Fruit fly (Drosophila melanogaster): ENCODE measurements around the gene Usp8.

Usp8 gene

DNA sequence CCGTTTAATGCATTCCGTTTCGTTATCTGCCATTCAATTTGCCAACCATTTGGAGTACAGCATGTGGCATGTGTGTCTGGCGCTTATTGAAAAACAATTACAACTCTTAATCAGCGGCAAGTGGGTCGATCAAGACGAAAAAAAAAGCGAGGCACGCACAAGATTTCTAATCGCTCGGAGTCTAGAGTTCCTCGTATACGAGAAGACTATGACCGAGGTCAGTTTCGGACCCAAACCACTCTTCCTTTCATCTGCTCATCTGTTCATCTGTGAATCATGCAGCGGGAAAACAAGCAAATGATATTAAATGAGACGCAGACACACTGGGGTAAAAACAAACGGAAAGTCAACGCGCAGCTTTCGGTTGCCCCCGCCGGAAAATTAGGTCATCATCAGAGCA is 42.6 kb upstream of the Usp8 start:
- TF ChIP-seq N (GFP tag; optimal IDR thresholded peaks at IDR 0.05) (no peak), Vsx2 (GFP tag; optimal IDR thresholded peaks at IDR 0.05; ENCODE audit: partially characterized antibody) (no peak), Abd-B (GFP tag; optimal IDR thresholded peaks at IDR 0.05) (no peak), Dif (GFP tag; optimal IDR thresholded peaks at IDR 0.05; ENCODE audit: partially characterized antibody) (no peak), brk (GFP tag; optimal IDR thresholded peaks at IDR 0.05) (no peak)

- TF ChIP-seq Myc (optimal IDR thresholded peaks at IDR 0.05), result no peak
- no peak for TF ChIP-seq h (GFP tag; optimal IDR thresholded peaks at IDR 0.05)
- no peak for TF ChIP-seq sv (GFP tag; optimal IDR thresholded peaks at IDR 0.05)
- no peak for TF ChIP-seq dsf (GFP tag; optimal IDR thresholded peaks at IDR 0.05; ENCODE audit: borderline replicate concordance)
- no peak for TF ChIP-seq usp (GFP tag; optimal IDR thresholded peaks at IDR 0.05)
- TF ChIP-seq sage (GFP tag; optimal IDR thresholded peaks at IDR 0.05), result no peak
- TF ChIP-seq HLH106 (tag; optimal IDR thresholded peaks at IDR 0.05), result no peak
- TF ChIP-seq foxo (GFP tag; optimal IDR thresholded peaks at IDR 0.05), result no peak
- no peak for TF ChIP-seq N (GFP tag; optimal IDR thresholded peaks at IDR 0.05)
- TF ChIP-seq rgr (GFP tag; optimal IDR thresholded peaks at IDR 0.05), result no peak
- TF ChIP-seq Sp1 (GFP tag; optimal IDR thresholded peaks at IDR 0.05), result no peak
- TF ChIP-seq Dif (GFP tag; optimal IDR thresholded peaks at IDR 0.05; ENCODE audit: partially characterized antibody), result no peak
- TF ChIP-seq Rel (GFP tag; optimal IDR thresholded peaks at IDR 0.05), result no peak
- no peak for TF ChIP-seq Rel (tag; optimal IDR thresholded peaks at IDR 0.05)
- no peak for TF ChIP-seq OdsH (GFP tag; optimal IDR thresholded peaks at IDR 0.05)
- TF ChIP-seq Hnf4 (GFP tag; optimal IDR thresholded peaks at IDR 0.05), result no peak
- no peak for TF ChIP-seq Dfd (GFP tag; optimal IDR thresholded peaks at IDR 0.05)
- no peak for TF ChIP-seq Hr83 (GFP tag; optimal IDR thresholded peaks at IDR 0.05; ENCODE audit: poor library complexity, severe bottlenecking)
- TF ChIP-seq fru (GFP tag; optimal IDR thresholded peaks at IDR 0.05), result no peak
Observed at dm6 chr3R:21092036-21092435, 42.0 kb upstream of the Usp8 start.

dm6 chr3R:21092829-21093228 is 41.2 kb upstream of the Usp8 start:
- TF ChIP-seq fru (GFP tag; optimal IDR thresholded peaks at IDR 0.05) (no peak), N (GFP tag; optimal IDR thresholded peaks at IDR 0.05) (no peak), br (GFP tag; optimal IDR thresholded peaks at IDR 0.05) (no peak), Abd-B (GFP tag; optimal IDR thresholded peaks at IDR 0.05) (no peak), pan (optimal IDR thresholded peaks at IDR 0.05) (no peak), sv (GFP tag; optimal IDR thresholded peaks at IDR 0.05) (no peak), Hnf4 (GFP tag; optimal IDR thresholded peaks at IDR 0.05) (no peak), brk (GFP tag; optimal IDR thresholded peaks at IDR 0.05) (no peak)

DNA sequence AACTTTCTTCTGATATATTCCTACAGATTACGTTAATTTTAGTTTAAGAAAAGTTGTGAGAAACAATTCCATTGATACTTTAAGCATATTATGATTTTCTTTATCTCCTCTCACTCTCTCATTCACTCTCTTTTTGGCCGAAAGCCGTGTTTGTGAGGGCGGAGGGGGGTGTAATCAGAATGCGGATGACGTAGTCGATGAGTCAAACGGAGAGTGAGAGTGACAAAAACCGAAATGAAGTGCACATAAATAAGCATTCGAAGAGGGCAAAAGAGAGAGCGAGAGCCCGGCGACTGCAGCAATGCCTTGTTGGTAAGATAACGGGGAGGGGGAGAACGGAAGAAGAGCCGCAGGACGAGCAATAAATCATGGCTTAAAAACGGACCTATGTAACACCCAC is 39.8 kb upstream of the Usp8 start:
- TF ChIP-seq Vsx2 (GFP tag; optimal IDR thresholded peaks at IDR 0.05; ENCODE audit: partially characterized antibody), result no peak
- no peak for TF ChIP-seq OdsH (GFP tag; optimal IDR thresholded peaks at IDR 0.05)
- no peak for TF ChIP-seq CrebA (GFP tag; optimal IDR thresholded peaks at IDR 0.05; ENCODE audit: borderline replicate concordance)
- TF ChIP-seq sage (GFP tag; optimal IDR thresholded peaks at IDR 0.05), result no peak
- no peak for TF ChIP-seq Hr83 (GFP tag; optimal IDR thresholded peaks at IDR 0.05; ENCODE audit: poor library complexity, severe bottlenecking)
- no peak for TF ChIP-seq CG9705 (GFP tag; optimal IDR thresholded peaks at IDR 0.05)
- no peak for TF ChIP-seq HLH106 (tag; optimal IDR thresholded peaks at IDR 0.05)
- TF ChIP-seq Dif (GFP tag; optimal IDR thresholded peaks at IDR 0.05; ENCODE audit: partially characterized antibody), result peak; percentile 59
- TF ChIP-seq CG32264 (GFP tag; optimal IDR thresholded peaks at IDR 0.05), result no peak
- no peak for TF ChIP-seq dsf (GFP tag; optimal IDR thresholded peaks at IDR 0.05; ENCODE audit: borderline replicate concordance)
- peak; percentile 9 for TF ChIP-seq Jra (GFP tag; optimal IDR thresholded peaks at IDR 0.05)

DNA sequence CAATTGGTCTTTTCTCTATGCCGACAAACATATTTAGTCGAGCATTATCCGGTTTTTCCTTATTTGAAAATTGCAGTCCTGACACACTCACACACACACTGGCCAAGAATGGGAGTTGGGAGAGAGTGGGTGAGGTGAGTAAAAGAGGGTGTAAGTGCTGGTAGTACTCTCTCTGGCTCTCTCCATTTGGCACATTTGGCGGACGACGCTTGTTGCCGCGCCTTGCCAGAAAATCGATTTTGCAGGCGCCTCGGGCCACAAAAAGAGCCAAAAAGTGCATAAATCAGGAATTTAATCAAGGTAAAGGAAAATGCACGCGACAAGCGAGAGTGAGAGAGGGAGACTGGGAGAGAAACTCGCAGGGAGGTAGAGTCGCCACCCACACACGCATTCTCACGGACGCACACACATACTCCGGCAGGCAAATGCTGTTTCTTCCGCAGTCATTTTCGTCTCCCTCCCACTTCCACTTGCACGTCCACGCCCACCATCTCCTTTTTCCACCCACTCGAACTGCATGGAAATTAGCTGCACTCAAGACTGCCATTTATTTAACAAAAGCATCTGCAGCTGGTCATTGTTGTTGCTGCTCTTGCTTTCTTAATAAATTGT is 37.4 kb upstream of the Usp8 start:
- TF ChIP-seq h (GFP tag; optimal IDR thresholded peaks at IDR 0.05) (no peak), jim (GFP tag; optimal IDR thresholded peaks at IDR 0.05) (no peak), Hnf4 (GFP tag; optimal IDR thresholded peaks at IDR 0.05) (no peak), usp (GFP tag; optimal IDR thresholded peaks at IDR 0.05) (no peak), dmrt93B (GFP tag; optimal IDR thresholded peaks at IDR 0.05) (no peak), CG9705 (GFP tag; optimal IDR thresholded peaks at IDR 0.05) (no peak), rgr (GFP tag; optimal IDR thresholded peaks at IDR 0.05) (no peak), Dfd (GFP tag; optimal IDR thresholded peaks at IDR 0.05) (no peak), sv (GFP tag; optimal IDR thresholded peaks at IDR 0.05) (no peak), tai (GFP tag; optimal IDR thresholded peaks at IDR 0.05) (no peak), dsf (GFP tag; optimal IDR thresholded peaks at IDR 0.05; ENCODE audit: borderline replicate concordance) (no peak), Myc (optimal IDR thresholded peaks at IDR 0.05) (no peak), GATAd (GFP tag; optimal IDR thresholded peaks at IDR 0.05) (no peak), dl (GFP tag; optimal IDR thresholded peaks at IDR 0.05; ENCODE audit: insufficient read depth in 1 of 2, partially characterized antibody in 2 of 2) (no peak)
